Fruit fly (Drosophila melanogaster) whole organism, larva: ENCODE data around the gene Art6.

Source experiments
- noc ChIP-seq: fragments of 200-800 bp; sonication (Bioruptor generic); optimal IDR thresholded peaks from 3 replicates; lab custom pipeline; 2019; ENCODE audit warnings: missing biosample characterization, mild to moderate bottlenecking, missing genetic modification characterization, moderate library complexity

Art6 gene

dm6 chr3R:13972653-13973052, 27.0 kb upstream of the Art6 start:
- TF ChIP-seq noc (tag; lab: Kevin White, UChicago), result no peak

- no peak for TF ChIP-seq noc (tag; lab: Kevin White, UChicago)
Observed at dm6 chr3R:13971728-13972448, 26.3 kb upstream of the Art6 start.

DNA sequence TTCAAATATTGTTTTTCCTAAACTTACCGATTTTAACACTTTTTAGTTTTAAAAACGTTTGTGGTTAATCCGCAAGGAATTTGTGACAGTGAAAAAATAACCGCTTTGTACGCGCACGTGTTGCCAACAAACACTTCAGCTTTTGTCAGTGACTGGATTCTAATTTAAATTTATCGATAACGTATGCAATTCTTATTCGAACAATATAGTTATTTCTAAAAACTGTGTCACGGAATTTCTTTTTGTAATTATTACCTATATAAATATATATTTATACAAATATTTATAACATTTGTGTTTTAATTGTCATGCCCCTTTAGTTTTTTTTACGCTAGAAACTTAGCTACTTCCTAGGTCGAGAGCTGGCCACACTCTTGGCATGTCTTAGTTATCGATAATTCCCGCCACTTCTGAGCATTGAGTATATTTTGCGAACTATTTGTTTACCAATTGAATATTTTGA, 18.9 kb upstream of the Art6 start, which contains the start of gene Orc2:
TSS of gene Orc2 (plus strand) at position 373 of the 463 bp plus-strand sequence.
- TF ChIP-seq noc (tag; lab: Kevin White, UChicago), result no peak

DNA sequence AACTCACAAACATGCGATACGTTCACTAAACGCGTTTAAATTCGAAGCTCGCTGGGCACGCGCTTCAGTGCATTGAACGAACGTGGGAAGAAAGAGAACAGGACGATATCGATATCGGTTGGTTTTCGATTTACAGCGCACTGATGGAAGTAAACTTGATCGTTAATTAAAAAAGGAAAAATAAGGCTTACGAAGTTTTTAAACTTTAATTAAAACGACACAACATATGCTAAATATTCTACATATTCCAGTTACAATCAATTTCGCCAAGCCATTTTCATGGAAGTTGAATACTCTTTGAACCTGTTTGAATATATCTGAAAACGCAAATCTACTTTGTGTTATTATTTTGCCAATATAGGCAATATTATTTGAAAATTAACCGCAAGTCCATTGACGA, 18.5 kb upstream of the Art6 start, which contains the start of gene Kots:
TSS of gene Kots (minus strand) at position 101 of the 400 bp plus-strand sequence.
- no peak for TF ChIP-seq noc (tag; lab: Kevin White, UChicago)

DNA sequence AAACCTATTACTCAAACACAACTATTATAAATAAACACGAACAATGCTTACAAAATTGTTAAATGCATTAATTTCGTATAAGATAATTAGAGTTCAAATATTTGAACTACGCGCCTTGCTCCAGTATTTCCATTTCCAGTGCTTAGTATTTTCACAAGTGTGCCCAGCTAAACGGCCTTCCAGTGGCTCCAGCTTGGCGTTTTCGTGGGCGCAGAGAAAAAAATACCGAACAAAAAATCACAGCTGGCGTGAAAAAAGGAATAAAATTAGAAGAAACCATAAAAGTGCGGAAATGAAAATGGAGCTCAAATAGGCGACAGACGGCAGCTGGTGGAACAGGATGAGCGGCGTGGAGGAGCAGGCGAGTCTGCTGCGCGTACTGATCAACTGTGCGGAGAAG, 13.0 kb upstream of the Art6 start, which contains the start of gene Ipp:
TSS of gene Ipp (plus strand) at position 208 of the 400 bp plus-strand sequence.
- no peak for TF ChIP-seq noc (tag; lab: Kevin White, UChicago)

DNA sequence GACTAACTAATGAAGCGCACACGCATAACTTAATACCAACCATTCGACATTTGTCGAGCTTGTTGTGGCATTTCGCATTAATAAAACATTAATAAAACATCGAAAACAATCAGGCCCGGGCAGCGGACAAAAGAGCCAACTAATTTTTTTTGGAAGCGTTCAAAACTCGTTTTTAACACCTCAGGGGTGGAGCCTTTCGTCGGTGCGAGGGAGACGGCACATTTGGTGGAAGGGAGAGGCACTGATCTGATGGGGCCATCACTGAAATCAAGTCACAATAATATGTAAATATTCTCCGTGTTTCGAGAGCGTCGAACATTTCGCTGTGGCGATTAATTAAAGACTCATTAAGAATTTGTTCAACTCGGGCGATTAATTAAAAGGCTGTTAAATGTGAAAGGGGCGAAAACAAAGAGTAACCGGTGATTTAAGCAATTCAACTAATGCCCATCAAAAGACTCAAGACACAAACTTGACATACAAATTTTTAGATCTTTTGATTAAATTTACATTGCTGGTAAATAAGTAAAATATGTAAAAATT, 11.3 kb upstream of the Art6 start:
- no peak for TF ChIP-seq noc (tag; lab: Kevin White, UChicago)

DNA sequence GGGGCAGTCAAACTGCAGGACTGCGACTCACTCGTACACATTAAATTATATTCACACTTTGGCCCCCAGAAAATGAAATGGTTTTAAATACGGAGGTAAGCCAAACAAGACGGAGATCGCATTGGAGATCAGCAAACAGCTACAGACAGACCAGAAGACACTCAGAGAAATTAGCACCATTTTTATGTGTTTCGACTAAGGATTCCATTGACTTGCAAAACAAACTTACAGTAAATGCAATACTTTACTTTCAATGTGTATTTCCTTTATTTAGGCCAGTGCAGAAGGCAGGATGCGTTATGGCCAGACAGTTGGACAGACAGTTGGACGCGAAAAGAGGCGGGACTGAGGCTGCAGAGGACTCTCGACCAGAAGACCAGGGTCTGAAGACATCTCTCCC, 9.6 kb upstream of the Art6 start:
- TF ChIP-seq noc (tag; lab: Kevin White, UChicago), result no peak

dm6 chr3R:13952303-13952702, 6.7 kb upstream of the Art6 start:
- no peak for TF ChIP-seq noc (tag; lab: Kevin White, UChicago)

dm6 chr3R:13951038-13951437, 5.4 kb upstream of the Art6 start, which contains the start of gene CG9926:
Gene CG9926, minus strand, starts transcription at chr3R:13951138.
- TF ChIP-seq noc (tag; lab: Kevin White, UChicago), result no peak

dm6 chr3R:13949571-13949970, 4.0 kb upstream of the Art6 start:
- no peak for TF ChIP-seq noc (tag; lab: Kevin White, UChicago)

dm6 chr3R:13948237-13948636, 2.6 kb upstream of the Art6 start, which contains the start of gene CG31517:
Gene CG31517, plus strand, starts transcription at chr3R:13948420.
- no peak for TF ChIP-seq noc (tag; lab: Kevin White, UChicago)

dm6 chr3R:13947415-13947814, 1.8 kb upstream of the Art6 start:
- TF ChIP-seq noc (tag; lab: Kevin White, UChicago), result no peak

DNA sequence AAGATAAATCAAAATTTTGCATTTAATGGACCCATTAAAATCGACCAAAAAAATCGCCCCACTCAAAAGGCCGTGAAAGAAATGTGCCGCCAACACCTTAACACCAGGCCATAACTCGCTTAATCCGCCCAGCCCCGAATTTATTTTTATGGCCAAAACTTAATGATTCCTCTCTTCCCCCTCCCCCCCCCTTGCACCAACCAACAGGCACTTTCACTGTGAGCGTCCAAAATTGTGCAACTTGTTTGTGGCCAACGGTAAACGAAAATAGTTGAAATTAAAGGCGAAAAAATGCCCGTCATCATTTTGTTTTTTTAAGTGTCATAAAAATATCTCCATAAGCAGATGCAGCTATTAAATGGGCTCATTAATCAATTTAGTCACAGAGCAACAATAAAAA, 505 bp upstream of the Art6 start:
- peak; percentile 0 for TF ChIP-seq noc (tag; lab: Kevin White, UChicago)

- TF ChIP-seq noc (tag; lab: Kevin White, UChicago), result no peak
Observed at dm6 chr3R:13943360-13943759, 2.3 kb downstream of the Art6 start, which contains the start of gene Art9. Gene Art9, minus strand, starts transcription at chr3R:13943460.

DNA sequence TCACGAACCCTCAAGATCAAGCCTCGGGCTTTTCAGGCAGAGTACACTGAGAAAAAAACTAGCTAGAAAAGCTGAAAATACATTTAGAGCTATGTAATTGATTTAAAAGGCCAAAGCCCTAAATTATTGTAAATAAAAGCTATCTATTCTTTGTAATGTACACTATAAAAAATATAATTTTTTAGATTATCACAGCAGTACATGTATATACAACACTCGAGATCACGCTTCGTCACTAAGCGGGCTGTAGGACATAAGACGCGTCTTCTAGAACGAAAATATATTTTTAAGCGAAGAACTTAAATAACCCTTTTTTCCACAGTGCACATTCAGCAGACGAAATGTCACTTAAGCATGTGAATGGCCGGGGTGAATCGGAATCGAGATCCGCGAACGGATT, 4.2 kb downstream of the Art6 start:
- no peak for TF ChIP-seq noc (tag; lab: Kevin White, UChicago)

- no peak for TF ChIP-seq noc (tag; lab: Kevin White, UChicago)
Observed at dm6 chr3R:13939353-13940049, 6.1 kb downstream of the Art6 start.
